Worm (Caenorhabditis elegans): Measurements from ENCODE around the gene sqt-3.

DNA sequence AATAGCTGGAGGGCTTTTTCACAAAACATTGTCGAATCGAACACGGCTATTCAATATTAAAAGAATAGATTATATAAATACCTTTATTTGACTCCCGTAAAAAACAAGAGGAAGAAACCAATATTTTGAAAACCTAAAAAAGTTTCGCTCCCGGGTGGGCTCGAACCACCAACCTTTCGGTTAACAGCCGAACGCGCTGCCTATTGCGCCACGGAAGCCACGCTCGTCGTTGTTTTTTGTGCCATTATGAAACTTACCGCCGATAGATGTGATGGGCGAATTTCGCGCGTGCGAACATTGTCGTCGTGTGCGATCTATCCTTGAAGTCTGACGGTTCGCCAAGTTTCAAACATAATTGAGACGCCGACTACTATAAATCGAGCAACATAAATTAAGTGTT lies 20.7 kb upstream of the sqt-3 start:
- TF ChIP-seq ces-1 (GFP tag; optimal IDR thresholded peaks at IDR 0.05), result no peak
- no peak for TF ChIP-seq nhr-12 (tag; optimal IDR thresholded peaks at IDR 0.05)
- TF ChIP-seq pha-4 (tag; optimal IDR thresholded peaks at IDR 0.05), result no peak
- no peak for TF ChIP-seq nhr-28 (tag; optimal IDR thresholded peaks at IDR 0.05)
- TF ChIP-seq lin-13 (tag; optimal IDR thresholded peaks at IDR 0.05), result no peak
- no peak for TF ChIP-seq blmp-1 (tag; optimal IDR thresholded peaks at IDR 0.05)
- no peak for TF ChIP-seq elt-3 (tag; optimal IDR thresholded peaks at IDR 0.05)
- no peak for TF ChIP-seq ztf-11 (tag; optimal IDR thresholded peaks at IDR 0.05)
- no peak for TF ChIP-seq nhr-237 (tag; optimal IDR thresholded peaks at IDR 0.05)
- no peak for TF ChIP-seq snpc-4 (tag; optimal IDR thresholded peaks at IDR 0.05)
- TF ChIP-seq lsy-2 (tag; optimal IDR thresholded peaks at IDR 0.05), result no peak
- peak; percentile 60 for TF ChIP-seq M03D4.4 (tag; optimal IDR thresholded peaks at IDR 0.05)
